Fruit fly (Drosophila melanogaster): Measurements from ENCODE around the gene CG14440.
A peak's percentile ranks its signal among the peaks of the same experiment; 100 is the strongest.

DNA sequence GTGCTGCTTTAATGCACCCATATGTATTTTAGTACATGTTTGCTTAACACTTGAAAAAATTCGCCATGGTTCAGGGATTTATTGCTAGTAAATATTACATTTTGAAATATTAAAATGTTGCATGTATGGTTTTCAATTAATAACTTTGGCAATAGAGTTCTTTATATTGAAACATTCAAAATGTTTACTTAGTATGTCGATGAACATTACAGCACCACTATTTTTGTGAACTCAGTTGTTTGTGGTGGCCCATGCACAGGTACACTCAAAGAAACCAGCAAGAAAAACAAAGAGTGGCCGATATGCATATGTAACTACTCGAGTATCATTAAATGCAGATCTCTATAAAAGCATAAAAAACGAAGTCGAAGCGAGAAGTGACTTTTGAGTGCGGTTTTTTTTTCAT lies 3.7 kb upstream of the CG14440 start:
- TF ChIP-seq cic (GFP tag; optimal IDR thresholded peaks at IDR 0.05) (no peak), CG1620 (GFP tag; optimal IDR thresholded peaks at IDR 0.05) (peak; percentile 17), CG33017 (tag; optimal IDR thresholded peaks at IDR 0.05) (peak; percentile 7), CG14711 (tag; optimal IDR thresholded peaks at IDR 0.05) (peak; percentile 52), kay (GFP tag; ENCODE audit: borderline replicate concordance) (no peak), CG7101 (tag; optimal IDR thresholded peaks at IDR 0.05) (peak; percentile 67), Crg-1 (GFP tag; optimal IDR thresholded peaks at IDR 0.05) (no peak), CG12768 (GFP tag; optimal IDR thresholded peaks at IDR 0.05) (no peak)
